Worm (Caenorhabditis elegans) whole organism, L4 larva: ENCODE data around the gene rib-2.
A peak's percentile ranks its signal among the peaks of the same experiment; 100 is the strongest.

ENCODE experiments used
- F44E2.7 ChIP-seq: fragments of 200-800 bp; sonication (Bioruptor generic); IDR thresholded peaks from 2 replicates; pipeline ENCODE4 v2.1.2; 2022; ENCODE audit warnings: missing genetic modification characterization, missing compliant biosample characterization
- R02D3.7 ChIP-seq: fragments of 150-350 bp; sonication (generic microtip); optimal IDR thresholded peaks from 3 replicates; lab custom pipeline; 2014; ENCODE audit warnings: missing biosample characterization, missing genetic modification characterization
- Y105C5A.15 ChIP-seq: fragments of 200-800 bp; sonication (Bioruptor generic); IDR thresholded peaks from 2 replicates; pipeline ENCODE4 v1.3.6; 2022; ENCODE audit warnings: missing genetic modification characterization, missing compliant biosample characterization
- Y5F2A.4 ChIP-seq: fragments of 200-800 bp; sonication (Bioruptor generic); optimal IDR thresholded peaks from 2 replicates; lab custom pipeline; 2018; ENCODE audit warnings: mild to moderate bottlenecking, missing genetic modification characterization, missing compliant biosample characterization
- aha-1 ChIP-seq: fragments of 150-350 bp; peaks from one replicate; lab custom pipeline; 2014; ENCODE audit warnings: missing biosample characterization, missing genetic modification characterization
- aly-2 ChIP-seq: sonication (generic microtip); optimal IDR thresholded peaks from 2 replicates; lab custom pipeline; 2018; ENCODE audit warnings: missing biosample characterization, missing genetic modification characterization
- ama-1 ChIP-seq: fragments of 150-350 bp; optimal IDR thresholded peaks from 2 replicates; lab custom pipeline; 2014; ENCODE audit warnings: inconsistent platforms, mixed read lengths
- ceh-20 ChIP-seq: fragments of 200-800 bp; sonication (Bioruptor generic); IDR thresholded peaks from 2 replicates; pipeline ENCODE4 v1.3.6; 2022; ENCODE audit warnings: missing genetic modification reagents, missing genetic modification characterization, missing compliant biosample characterization
- ceh-28 ChIP-seq: fragments of 150-350 bp; optimal IDR thresholded peaks from 2 replicates; lab custom pipeline; 2014; ENCODE audit warnings: missing biosample characterization, missing genetic modification reagents, missing genetic modification characterization
- ceh-32 ChIP-seq: sonication (generic microtip); optimal IDR thresholded peaks from 2 replicates; lab custom pipeline; 2016; ENCODE audit warnings: mild to moderate bottlenecking, missing genetic modification characterization, missing compliant biosample characterization; ENCODE audit not compliant: poor library complexity
- ceh-44 ChIP-seq: fragments of 200-800 bp; sonication (Bioruptor generic); IDR thresholded peaks from 2 replicates; pipeline ENCODE4 v1.3.6; 2022; ENCODE audit warnings: missing genetic modification reagents, missing genetic modification characterization, missing compliant biosample characterization
- daf-16 ChIP-seq, 3 experiments: sonication (generic microtip); optimal IDR thresholded peaks; 2 replicates each; lab custom pipeline; 2016 to 2017; ENCODE audit warnings: missing genetic modification characterization in 3 of 3, missing genetic modification reagents in 3 of 3, mild to moderate bottlenecking in 2 of 3, missing compliant biosample characterization in 2 of 3, missing biosample characterization in 1 of 3, moderate library complexity in 1 of 3
- dmd-8 ChIP-seq: fragments of 200-800 bp; sonication (Bioruptor generic); IDR thresholded peaks from 2 replicates; pipeline ENCODE4 v1.3.6; 2022; ENCODE audit warnings: missing genetic modification characterization, missing compliant biosample characterization
- egl-27 ChIP-seq: sonication (generic microtip); optimal IDR thresholded peaks from 3 replicates; lab custom pipeline; 2017; ENCODE audit warnings: missing biosample characterization, missing genetic modification reagents, missing genetic modification characterization
- fkh-10 ChIP-seq: fragments of 150-350 bp; optimal IDR thresholded peaks from 2 replicates; lab custom pipeline; 2014; ENCODE audit warnings: missing biosample characterization, missing genetic modification reagents, missing genetic modification characterization
- hif-1 ChIP-seq, 2 experiments: sonication (generic microtip); optimal IDR thresholded peaks; 2 replicates each; lab custom pipeline; 2016 to 2017; ENCODE audit warnings: missing compliant biosample characterization in 2 of 2, missing genetic modification characterization in 2 of 2, missing genetic modification reagents in 2 of 2, missing genotype in 2 of 2, mild to moderate bottlenecking in 1 of 2
- lim-7 ChIP-seq: fragments of 200-800 bp; sonication (Bioruptor generic); IDR thresholded peaks from 2 replicates; pipeline ENCODE4 v1.3.6; 2022; ENCODE audit warnings: missing genetic modification characterization, missing compliant biosample characterization
- lin-29 ChIP-seq: fragments of 200-800 bp; sonication (Bioruptor generic); IDR thresholded peaks from 2 replicates; pipeline ENCODE4 v1.3.6; 2022; ENCODE audit warnings: missing genetic modification reagents, missing genetic modification characterization, missing compliant biosample characterization
- lin-38 ChIP-seq: fragments of 200-800 bp; sonication (Bioruptor generic); IDR thresholded peaks from 2 replicates; pipeline ENCODE4 v1.3.6; 2022; ENCODE audit warnings: missing genetic modification reagents, missing genetic modification characterization, missing compliant biosample characterization
- lir-3 ChIP-seq: sonication (generic microtip); optimal IDR thresholded peaks from 2 replicates; lab custom pipeline; 2016; ENCODE audit warnings: mild to moderate bottlenecking, missing genetic modification characterization, missing compliant biosample characterization
- nhr-111 ChIP-seq: fragments of 200-800 bp; sonication (Bioruptor generic); optimal IDR thresholded peaks from 2 replicates; lab custom pipeline; 2018; ENCODE audit warnings: mild to moderate bottlenecking, missing genetic modification characterization, missing compliant biosample characterization
- nhr-237 ChIP-seq: sonication (generic microtip); optimal IDR thresholded peaks from 2 replicates; lab custom pipeline; 2017; ENCODE audit warnings: missing biosample characterization, missing genetic modification characterization
- php-3 ChIP-seq: fragments of 200-800 bp; sonication (Bioruptor generic); IDR thresholded peaks from 2 replicates; pipeline ENCODE4 v1.3.6; 2022; ENCODE audit warnings: missing genetic modification reagents, missing genetic modification characterization, missing compliant biosample characterization
- skn-1 ChIP-seq: fragments of 150-350 bp; optimal IDR thresholded peaks from 2 replicates; lab custom pipeline; 2014; ENCODE audit warnings: missing biosample characterization, missing genetic modification characterization
- snpc-4 ChIP-seq: fragments of 150-350 bp; optimal IDR thresholded peaks from 2 replicates; lab custom pipeline; 2014; ENCODE audit warnings: missing biosample characterization, missing genetic modification characterization
- spr-3 ChIP-seq: fragments of 200-800 bp; sonication (Bioruptor generic); optimal IDR thresholded peaks from 2 replicates; lab custom pipeline; 2018; ENCODE audit warnings: mild to moderate bottlenecking, missing genetic modification characterization, missing compliant biosample characterization
- unc-130 ChIP-seq: sonication (generic microtip); optimal IDR thresholded peaks from 2 replicates; lab custom pipeline; 2016; ENCODE audit warnings: missing genetic modification reagents, missing genetic modification characterization, missing compliant biosample characterization
- unc-62 ChIP-seq, 3 experiments: fragments of 150-350 bp in 1 of 3; sonication (generic microtip); optimal IDR thresholded peaks in 2 of 3; peaks in 1 of 3; 1 replicate in 1 of 3; 2 replicates in 2 of 3; lab custom pipeline; 2014 to 2017; ENCODE audit warnings: missing biosample characterization in 3 of 3, missing genetic modification characterization in 3 of 3, missing genetic modification reagents in 3 of 3, missing genotype in 1 of 3
- zag-1 ChIP-seq: fragments of 150-350 bp; optimal IDR thresholded peaks from 2 replicates; lab custom pipeline; 2014; ENCODE audit warnings: missing biosample characterization, missing genetic modification characterization
- zfp-2 ChIP-seq: sonication (generic microtip); optimal IDR thresholded peaks from 2 replicates; lab custom pipeline; 2016; ENCODE audit warnings: mild to moderate bottlenecking, missing genetic modification characterization, missing compliant biosample characterization
- zip-2 ChIP-seq: fragments of 150-350 bp; optimal IDR thresholded peaks from 2 replicates; lab custom pipeline; 2014; ENCODE audit warnings: missing biosample characterization, missing genetic modification characterization

Gene rib-2

DNA sequence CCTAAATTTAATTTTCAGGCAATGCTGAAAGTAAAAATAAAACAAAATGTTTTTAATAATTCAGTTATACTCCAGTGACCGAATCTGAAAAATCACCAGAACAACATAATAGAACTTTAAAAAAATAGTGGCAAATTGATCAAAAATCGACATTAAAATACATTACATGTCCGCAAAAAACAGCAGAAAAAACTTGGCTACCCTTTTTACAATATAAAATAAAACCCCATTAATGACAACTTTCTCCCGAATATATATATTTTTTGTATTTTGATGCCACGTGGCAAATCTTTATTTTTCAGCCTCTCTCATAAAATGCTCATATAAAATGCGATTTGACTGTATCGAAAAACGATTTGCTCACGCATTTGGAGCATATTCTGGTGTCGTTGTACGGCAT lies 38.9 kb downstream of the rib-2 start, which contains the start of gene ptr-19:
TSS of gene ptr-19 (plus strand) at position 301 of the 400 bp plus-strand sequence.
- TF ChIP-seq lin-38 (GFP tag; lab: Robert Waterston, UW) (no peak), ceh-32 (tag; lab: Kevin White, UChicago) (no peak), snpc-4 (tag; lab: Kevin White, UChicago) (no peak)
- TF ChIP-seq, all 104 proteins: peak for 0

DNA sequence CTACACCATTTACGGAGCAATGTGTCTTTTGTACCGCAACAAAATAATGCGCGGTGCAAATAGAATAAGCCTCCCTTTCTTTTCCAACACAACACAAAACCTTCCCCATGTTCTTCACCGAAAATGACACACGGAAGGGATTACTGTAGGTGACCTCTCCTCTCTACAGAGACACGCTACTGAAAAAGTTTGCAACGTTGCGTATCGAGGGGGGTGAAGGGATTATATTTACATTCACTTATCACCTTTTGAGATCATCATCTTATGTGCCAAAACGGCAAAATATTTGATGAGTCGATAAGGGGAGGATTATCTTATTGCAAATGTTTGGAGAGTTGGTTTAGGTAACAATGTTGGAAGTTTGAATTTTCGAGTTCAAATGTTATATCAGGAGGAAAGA lies 40.4 kb downstream of the rib-2 start:
- TF ChIP-seq nhr-237 (no peak), daf-16 (GFP tag; optimal IDR thresholded peaks at IDR 0.05; lab: Kevin White, UChicago) (no peak), daf-16 (tag; optimal IDR thresholded peaks at IDR 0.05; lab: Kevin White, UChicago) (no peak), lin-29 (no peak), spr-3 (GFP tag; lab: Kevin White, UChicago) (no peak), aly-2 (tag; lab: Kevin White, UChicago) (no peak), ceh-20 (no peak), zfp-2 (tag; lab: Kevin White, UChicago) (no peak), unc-130 (no peak), unc-62 (GFP tag; optimal IDR thresholded peaks at IDR 0.05 in 1 of 2; lab: Kevin White, UChicago) (no peak), unc-62 (tag; optimal IDR thresholded peaks at IDR 0.05; lab: Kevin White, UChicago) (no peak), php-3 (GFP tag; lab: Robert Waterston, UW) (no peak), fkh-10 (no peak), ceh-28 (no peak), lir-3 (tag; lab: Kevin White, UChicago) (no peak), skn-1 (tag; lab: Kevin White, UChicago) (no peak)
- TF ChIP-seq, all 104 proteins: peak for 0

DNA sequence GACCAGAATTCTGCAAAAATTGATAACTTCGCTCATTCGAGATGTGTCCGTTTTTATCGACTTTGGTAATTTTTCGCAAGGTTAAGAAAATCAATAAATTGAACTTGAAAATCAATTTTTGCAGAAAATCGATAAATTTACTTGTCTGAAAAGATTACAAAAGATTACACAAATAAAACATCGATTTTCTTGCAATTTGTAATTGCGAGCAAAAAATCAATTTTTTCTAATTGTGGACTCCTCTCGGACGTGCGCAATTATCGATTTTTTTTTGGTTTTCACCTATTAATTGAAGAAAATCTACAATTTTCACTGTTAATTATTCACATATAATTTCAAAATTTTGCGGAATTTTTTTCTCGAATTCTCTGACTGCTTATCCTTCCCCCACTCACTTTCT lies 48.6 kb downstream of the rib-2 start:
- TF ChIP-seq ceh-28 (peak; percentile 80), Y105C5A.15 (GFP tag; lab: Robert Waterston, UW) (no peak), aha-1 (tag; lab: Kevin White, UChicago) (peak; percentile 16)

DNA sequence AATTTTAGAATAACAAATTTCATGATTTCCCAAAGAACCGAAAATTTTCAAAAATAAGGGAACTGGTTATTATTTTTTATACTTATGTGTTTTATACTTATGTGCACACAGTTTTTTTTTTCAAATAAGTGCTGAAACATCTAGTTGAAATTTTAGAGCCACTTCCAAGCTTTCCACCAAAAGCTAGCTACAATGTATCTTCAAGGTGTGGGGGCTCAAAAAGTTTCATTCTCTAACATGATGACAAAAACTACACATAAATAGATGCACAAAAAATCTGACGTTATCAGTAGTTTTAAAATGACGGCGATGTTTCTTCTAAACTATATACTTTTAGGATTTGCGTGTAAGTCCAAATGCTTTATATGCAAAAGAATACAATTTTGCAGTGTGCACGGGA lies 51.4 kb downstream of the rib-2 start, which contains the start of gene clec-163:
TSS of gene clec-163 (plus strand) at position 301 of the 400 bp plus-strand sequence.
- no peak for TF ChIP-seq F44E2.7
- TF ChIP-seq zag-1, result no peak
- no peak for TF ChIP-seq lir-3 (tag; lab: Kevin White, UChicago)
- no peak for TF ChIP-seq Y5F2A.4
- no peak for TF ChIP-seq lin-29
- no peak for TF ChIP-seq ceh-44 (GFP tag; lab: Robert Waterston, UW)
- no peak for TF ChIP-seq aha-1 (tag; lab: Kevin White, UChicago)
- no peak for TF ChIP-seq egl-27 (tag; lab: Kevin White, UChicago)
- TF ChIP-seq ama-1 (lab: Kevin White, UChicago), result no peak
- TF ChIP-seq dmd-8 (GFP tag; lab: Robert Waterston, UW), result no peak
- TF ChIP-seq lim-7 (GFP tag; lab: Robert Waterston, UW), result no peak
- no peak for TF ChIP-seq hif-1 (tag; optimal IDR thresholded peaks at IDR 0.05; lab: Kevin White, UChicago)
- no peak for TF ChIP-seq R02D3.7 (tag; lab: Kevin White, UChicago)
- TF ChIP-seq fkh-10, result no peak
- TF ChIP-seq nhr-111 (GFP tag; lab: Kevin White, UChicago), result no peak
- TF ChIP-seq skn-1 (tag; lab: Kevin White, UChicago), result no peak
- TF ChIP-seq zip-2 (tag; lab: Kevin White, UChicago), result no peak
